Fruit fly (Drosophila melanogaster) whole organism, embryonic: ENCODE results near the gene CG43052.

ENCODE experiments used
- Bteb2 ChIP-seq: fragments of 200-800 bp; sonication (Bioruptor generic); optimal IDR thresholded peaks from 2 replicates; lab custom pipeline; 2016; ENCODE audit warnings: missing biosample characterization, missing genetic modification characterization
- CG15479 ChIP-seq: fragments of 200-800 bp; sonication (Bioruptor generic); optimal IDR thresholded peaks from 3 replicates; lab custom pipeline; 2019; ENCODE audit warnings: missing biosample characterization, mild to moderate bottlenecking, missing genetic modification characterization, moderate library complexity
- CG6175 ChIP-seq: fragments of 200-800 bp; sonication (Bioruptor generic); IDR thresholded peaks from 3 replicates; pipeline ENCODE4 v1.3.6; 2022; ENCODE audit warnings: missing biosample characterization, missing genetic modification characterization
- CG8478 ChIP-seq: fragments of >200 bp; optimal IDR thresholded peaks from 2 replicates; lab custom pipeline; 2018
- Nf-YB ChIP-seq: fragments of 200-800 bp; sonication (Bioruptor generic); optimal IDR thresholded peaks from 3 replicates; lab custom pipeline; 2019; ENCODE audit warnings: missing biosample characterization, mild to moderate bottlenecking, missing genetic modification characterization, moderate library complexity
- ap ChIP-seq: fragments of 200-800 bp; sonication (Bioruptor generic); IDR thresholded peaks from 2 replicates; pipeline ENCODE4 v1.3.6; 2022; ENCODE audit warnings: missing biosample characterization, missing genetic modification characterization
- bigmax ChIP-seq: fragments of 200-800 bp; sonication (Bioruptor generic); optimal IDR thresholded peaks from 2 replicates; lab custom pipeline; 2018; ENCODE audit warnings: missing biosample characterization, mild to moderate bottlenecking, missing genetic modification characterization
- sim ChIP-seq: fragments of 200-800 bp; sonication (Bioruptor generic); IDR thresholded peaks from 2 replicates; pipeline ENCODE4 v1.3.6; 2022; ENCODE audit warnings: missing biosample characterization, missing genetic modification characterization
- zen ChIP-seq: fragments of 200-800 bp; sonication (Bioruptor generic); optimal IDR thresholded peaks from 3 replicates; lab custom pipeline; 2018; ENCODE audit warnings: missing biosample characterization, mild to moderate bottlenecking, missing genetic modification characterization, moderate library complexity

dm6 chr2L:14381881-14382280 is 30.0 kb downstream of the CG43052 start:
- TF ChIP-seq Bteb2 (GFP tag; lab: Kevin White, UChicago), result no peak
- no peak for TF ChIP-seq Nf-YB
- no peak for TF ChIP-seq CG8478 (lab: Kevin White, UChicago)
- TF ChIP-seq zen (tag; lab: Kevin White, UChicago), result no peak
- no peak for TF ChIP-seq bigmax (GFP tag; lab: Kevin White, UChicago)
- no peak for TF ChIP-seq sim (GFP tag; lab: Robert Waterston, UW)
- TF ChIP-seq CG6175, result no peak
- TF ChIP-seq CG15479 (GFP tag; lab: Kevin White, UChicago), result no peak
- TF ChIP-seq ap, result no peak
